Fruit fly (Drosophila melanogaster): ENCODE measurements around the gene Ibf2.

The Ibf2 gene

DNA sequence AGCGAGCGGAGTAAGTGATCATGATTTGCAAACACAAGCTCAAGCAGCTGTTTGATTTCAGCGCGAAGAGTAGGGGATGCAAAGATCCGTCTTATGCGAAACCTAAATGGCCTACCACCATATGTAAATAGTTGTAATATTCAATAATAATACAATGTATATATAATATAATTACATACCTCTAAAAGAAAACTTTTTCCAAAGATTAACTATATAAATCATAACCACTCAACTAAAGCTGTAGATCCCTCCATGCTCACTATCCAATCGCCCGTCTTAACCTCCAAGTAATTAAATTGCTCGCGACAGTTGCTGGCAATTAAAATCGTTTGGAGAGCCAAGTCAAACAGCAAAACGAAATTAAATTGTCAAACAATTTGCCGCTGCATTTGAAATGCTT is 31.0 kb downstream of the Ibf2 start (continued):
- peak; percentile 79 for TF ChIP-seq CG7368 (GFP tag; optimal IDR thresholded peaks at IDR 0.05)
- TF ChIP-seq CG34406 (GFP tag; optimal IDR thresholded peaks at IDR 0.05) = peak; percentile 85
- peak; percentile 79 for TF ChIP-seq net (GFP tag; optimal IDR thresholded peaks at IDR 0.05)
- peak; percentile 75 for TF ChIP-seq topi (GFP tag; optimal IDR thresholded peaks at IDR 0.05)
- TF ChIP-seq Hr4 (GFP tag; optimal IDR thresholded peaks at IDR 0.05) = peak; percentile 85
- peak; percentile 72 for TF ChIP-seq CG11902 (GFP tag; optimal IDR thresholded peaks at IDR 0.05)
- TF ChIP-seq Hr38 (GFP tag; optimal IDR thresholded peaks at IDR 0.05) = no peak
- peak; percentile 60 for TF ChIP-seq CG31627 (GFP tag; optimal IDR thresholded peaks at IDR 0.05)
- TF ChIP-seq Met (GFP tag; optimal IDR thresholded peaks at IDR 0.05) = peak; percentile 76
- TF ChIP-seq CG10669 (GFP tag; optimal IDR thresholded peaks at IDR 0.05) = peak; percentile 78
- TF ChIP-seq CG8632 (GFP tag; optimal IDR thresholded peaks at IDR 0.05) = peak; percentile 85
- peak; percentile 83 for TF ChIP-seq Ets96B (tag; optimal IDR thresholded peaks at IDR 0.05)
- peak; percentile 71 for TF ChIP-seq pdm3 (GFP tag; optimal IDR thresholded peaks at IDR 0.05)
- peak; percentile 71 for TF ChIP-seq Smox (GFP tag; optimal IDR thresholded peaks at IDR 0.05)
- TF ChIP-seq CG6808 (GFP tag; optimal IDR thresholded peaks at IDR 0.05) = peak; percentile 73
- TF ChIP-seq fd59A (GFP tag; optimal IDR thresholded peaks at IDR 0.05) = peak; percentile 68
- TF ChIP-seq esn (GFP tag; optimal IDR thresholded peaks at IDR 0.05) = peak; percentile 79
- peak; percentile 54 for TF ChIP-seq CG9139 (GFP tag; optimal IDR thresholded peaks at IDR 0.05)
- peak in 1 of 2 experiments; percentile 61 for TF ChIP-seq ss (GFP tag; optimal IDR thresholded peaks at IDR 0.05)
- TF ChIP-seq vri (GFP tag; optimal IDR thresholded peaks at IDR 0.05) = no peak
- peak; percentile 90 for TF ChIP-seq CG3919 (GFP tag; optimal IDR thresholded peaks at IDR 0.05)
- TF ChIP-seq Ets21C (GFP tag; optimal IDR thresholded peaks at IDR 0.05) = peak; percentile 35
- TF ChIP-seq cyc (GFP tag; optimal IDR thresholded peaks at IDR 0.05) = peak; percentile 58
- peak; percentile 62 for TF ChIP-seq Hr39 (GFP tag; optimal IDR thresholded peaks at IDR 0.05)
- peak; percentile 80 for TF ChIP-seq CG6792 (GFP tag; optimal IDR thresholded peaks at IDR 0.05)
- TF ChIP-seq Sox15 (GFP tag; optimal IDR thresholded peaks at IDR 0.05) = peak; percentile 67
- TF ChIP-seq CG11294 (GFP tag; IDR thresholded peaks at IDR 0.05) = peak; percentile 92
- peak; percentile 77 for TF ChIP-seq Lpt (GFP tag; optimal IDR thresholded peaks at IDR 0.05)
- peak; percentile 88 for TF ChIP-seq achi (GFP tag; optimal IDR thresholded peaks at IDR 0.05)
- peak; percentile 88 for TF ChIP-seq acj6 (GFP tag; optimal IDR thresholded peaks at IDR 0.05)
- TF ChIP-seq OdsH (GFP tag; optimal IDR thresholded peaks at IDR 0.05) = peak; percentile 91
- no peak for TF ChIP-seq fd85E (GFP tag; optimal IDR thresholded peaks at IDR 0.05)
- peak; percentile 61 for TF ChIP-seq CG1621 (tag; optimal IDR thresholded peaks at IDR 0.05)
- TF ChIP-seq CG6163 (GFP tag; IDR thresholded peaks at IDR 0.05) = peak; percentile 94
- peak; percentile 31 for TF ChIP-seq fkh (GFP tag; optimal IDR thresholded peaks at IDR 0.05)
- TF ChIP-seq CG6854 (GFP tag; optimal IDR thresholded peaks at IDR 0.05) = no peak
- peak; percentile 84 for TF ChIP-seq CG4318 (GFP tag; optimal IDR thresholded peaks at IDR 0.05)
- TF ChIP-seq lz (GFP tag; optimal IDR thresholded peaks at IDR 0.05) = peak; percentile 71
- TF ChIP-seq Eip75B (GFP tag; optimal IDR thresholded peaks at IDR 0.05) = peak; percentile 58
- TF ChIP-seq Sox102F (GFP tag; optimal IDR thresholded peaks at IDR 0.05) = peak; percentile 73
- TF ChIP-seq CG3032 (tag; optimal IDR thresholded peaks at IDR 0.05) = peak; percentile 82

DNA sequence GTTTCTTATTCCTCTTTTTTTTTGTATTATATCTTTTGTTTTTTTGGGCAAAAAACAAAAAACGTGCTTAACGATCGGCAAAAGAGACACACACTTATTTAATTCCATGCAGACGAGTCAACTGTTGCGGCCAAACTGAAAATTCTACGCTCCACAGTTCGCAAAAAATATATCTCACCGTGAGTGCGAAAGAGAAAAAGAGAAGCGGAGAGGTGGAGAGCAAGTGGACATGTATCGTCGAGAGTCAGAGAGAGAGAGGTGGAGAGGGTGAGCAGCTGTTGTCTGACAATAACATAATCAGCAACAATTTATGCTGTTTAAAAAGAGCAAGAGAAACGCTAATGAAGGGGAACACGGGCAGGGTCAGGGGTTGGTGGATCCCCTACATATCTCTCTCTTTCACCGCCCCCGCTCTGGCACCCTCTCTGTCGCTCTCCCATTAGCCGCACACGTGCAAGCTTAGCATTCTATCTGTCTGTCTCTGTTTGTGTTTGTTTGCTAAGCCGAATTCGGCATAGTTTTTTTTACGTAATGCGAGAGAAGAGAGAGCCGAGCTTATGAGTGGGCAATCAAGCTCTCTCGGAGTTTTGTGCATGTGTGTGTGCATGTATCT is 31.5 kb downstream of the Ibf2 start:
- peak; percentile 53 for TF ChIP-seq net (GFP tag; optimal IDR thresholded peaks at IDR 0.05)
- peak; percentile 85 for TF ChIP-seq fkh (GFP tag; optimal IDR thresholded peaks at IDR 0.05)
- no peak for TF ChIP-seq pdm3 (GFP tag; optimal IDR thresholded peaks at IDR 0.05)
- no peak for TF ChIP-seq dac (GFP tag; optimal IDR thresholded peaks at IDR 0.05)
- TF ChIP-seq dsx (GFP tag; optimal IDR thresholded peaks at IDR 0.05; ENCODE audit: poor library complexity, severe bottlenecking) = peak; percentile 96
- peak; percentile 75 for TF ChIP-seq Eip78C (GFP tag)
- no peak for TF ChIP-seq Eip75B (GFP tag; optimal IDR thresholded peaks at IDR 0.05)
- peak; percentile 63; the same call in 2 of the 3 replicates for TF ChIP-seq eg (GFP tag; IDR thresholded peaks at IDR 0.05)
- TF ChIP-seq Hr4 (GFP tag; optimal IDR thresholded peaks at IDR 0.05) = no peak
- peak; percentile 83 for TF ChIP-seq svp (GFP tag)
- no peak for TF ChIP-seq Blimp-1 (GFP tag; optimal IDR thresholded peaks at IDR 0.05)
- TF ChIP-seq Ets96B (tag; optimal IDR thresholded peaks at IDR 0.05) = no peak
- TF ChIP-seq CG6163 (GFP tag; IDR thresholded peaks at IDR 0.05) = peak; percentile 49; the same call in 2 of the 3 replicates
- TF ChIP-seq lz (GFP tag; optimal IDR thresholded peaks at IDR 0.05) = peak; percentile 2
- no peak for TF ChIP-seq CG16779 (tag; optimal IDR thresholded peaks at IDR 0.05)
- TF ChIP-seq ss (GFP tag; optimal IDR thresholded peaks at IDR 0.05) = peak in 1 of 2 experiments; percentile 53
- no peak for TF ChIP-seq CG32006 (GFP tag; optimal IDR thresholded peaks at IDR 0.05)
- peak; percentile 14 for TF ChIP-seq CG8632 (GFP tag; optimal IDR thresholded peaks at IDR 0.05)
- TF ChIP-seq vri (GFP tag; optimal IDR thresholded peaks at IDR 0.05) = peak; percentile 84
